Worm (Caenorhabditis elegans) whole organism, young adult: Measurements from ENCODE around the gene unc-24.

Experiments used
- B0035.1 ChIP-seq: sonication (generic microtip); optimal IDR thresholded peaks from 2 replicates; lab custom pipeline; 2016; ENCODE audit warnings: missing genetic modification characterization, mild to moderate bottlenecking, missing compliant biosample characterization, missing genotype, missing genetic modification reagents
- B0261.1 ChIP-seq: sonication (generic microtip); optimal IDR thresholded peaks from 2 replicates; lab custom pipeline; 2016; ENCODE audit warnings: mild to moderate bottlenecking, missing genetic modification characterization, moderate library complexity, missing compliant biosample characterization
- C06A6.2 ChIP-seq: fragments of 200-800 bp; sonication (Bioruptor generic); conservative IDR thresholded peaks from 2 replicates; pipeline ENCODE4 v1.3.6; 2022; ENCODE audit warnings: missing genetic modification characterization, missing compliant biosample characterization
- D2030.7 ChIP-seq: fragments of 200-800 bp; sonication (Bioruptor generic); IDR thresholded peaks from 2 replicates; pipeline ENCODE4 v1.3.6; 2022; ENCODE audit warnings: missing genetic modification reagents, missing genetic modification characterization, missing compliant biosample characterization
- F23B12.7 ChIP-seq: sonication (generic microtip); optimal IDR thresholded peaks from 2 replicates; lab custom pipeline; 2017; ENCODE audit warnings: missing genetic modification characterization, mild to moderate bottlenecking, missing compliant biosample characterization, antibody characterized with exemption, moderate library complexity; ENCODE audit not compliant: insufficient read depth
- F37B4.10 ChIP-seq: fragments of 200-800 bp; sonication (Bioruptor generic); IDR thresholded peaks from 2 replicates; pipeline ENCODE4 v1.3.6; 2022; ENCODE audit warnings: missing genetic modification characterization, missing compliant biosample characterization
- T07F8.4 ChIP-seq: sonication (generic microtip); optimal IDR thresholded peaks from 2 replicates; lab custom pipeline; 2016; ENCODE audit warnings: mild to moderate bottlenecking, missing genetic modification characterization, moderate library complexity, missing compliant biosample characterization
- Y67H2A.10 ChIP-seq: fragments of 200-800 bp; sonication (Bioruptor generic); conservative IDR thresholded peaks from 2 replicates; pipeline ENCODE4 v1.3.6; 2022; ENCODE audit warnings: missing genetic modification reagents, missing genetic modification characterization, missing compliant biosample characterization
- Y95B8A.8 ChIP-seq: fragments of 200-800 bp; sonication (Bioruptor generic); IDR thresholded peaks from 2 replicates; pipeline ENCODE4 v1.3.6; 2022; ENCODE audit warnings: missing genetic modification reagents, missing genetic modification characterization, missing compliant biosample characterization
- ZK185.1 ChIP-seq: sonication (generic microtip); optimal IDR thresholded peaks from 2 replicates; lab custom pipeline; 2016; ENCODE audit warnings: mild to moderate bottlenecking, missing genetic modification characterization, missing compliant biosample characterization; ENCODE audit not compliant: poor library complexity, severe bottlenecking
- akir-1 ChIP-seq: fragments of 200-800 bp; sonication (Bioruptor generic); optimal IDR thresholded peaks from 2 replicates; lab custom pipeline; 2018; ENCODE audit warnings: mild to moderate bottlenecking, missing genetic modification characterization, moderate library complexity, missing compliant biosample characterization
- ama-1 ChIP-seq, 3 experiments: fragments of 150-350 bp in 1 of 3; sonication (generic microtip) in 2 of 3; optimal IDR thresholded peaks; 2 replicates each; lab custom pipeline; 2014 to 2018; ENCODE audit warnings: missing biosample characterization in 2 of 3, missing genetic modification characterization in 2 of 3, missing genetic modification reagents in 2 of 3
- aptf-3 ChIP-seq: fragments of 200-800 bp; sonication (Bioruptor generic); IDR thresholded peaks from 2 replicates; pipeline ENCODE4 v1.3.6; 2022; ENCODE audit warnings: missing genetic modification characterization, missing compliant biosample characterization
- atf-7 ChIP-seq: sonication (generic microtip); optimal IDR thresholded peaks from 2 replicates; lab custom pipeline; 2017; ENCODE audit warnings: mild to moderate bottlenecking, missing genetic modification characterization, missing compliant biosample characterization
- attf-5 ChIP-seq: fragments of 200-800 bp; sonication (Bioruptor generic); optimal IDR thresholded peaks from 2 replicates; lab custom pipeline; 2018; ENCODE audit warnings: mild to moderate bottlenecking, missing genetic modification characterization, missing compliant biosample characterization
- ceh-40 ChIP-seq: fragments of 200-800 bp; sonication (Bioruptor generic); IDR thresholded peaks from 2 replicates; pipeline ENCODE4 v1.3.6; 2022; ENCODE audit warnings: missing genetic modification characterization, missing compliant biosample characterization
- chd-7 ChIP-seq: sonication (generic microtip); optimal IDR thresholded peaks from 2 replicates; lab custom pipeline; 2016; ENCODE audit warnings: mild to moderate bottlenecking, missing genetic modification characterization, moderate library complexity, missing compliant biosample characterization
- dox-1 ChIP-seq: fragments of 200-800 bp; sonication (Bioruptor generic); IDR thresholded peaks from 2 replicates; pipeline ENCODE4 v1.3.6; 2022; ENCODE audit warnings: missing genetic modification reagents, missing genetic modification characterization, missing compliant biosample characterization
- egrh-3 ChIP-seq: fragments of 200-800 bp; sonication (Bioruptor generic); IDR thresholded peaks from 2 replicates; pipeline ENCODE4 v1.3.6; 2022; ENCODE audit warnings: missing genetic modification reagents, missing genetic modification characterization, missing compliant biosample characterization
- ekl-4 ChIP-seq: fragments of 200-800 bp; sonication (Bioruptor generic); IDR thresholded peaks from 2 replicates; pipeline ENCODE4 v1.3.6; 2022; ENCODE audit warnings: missing genetic modification reagents, missing genetic modification characterization, missing compliant biosample characterization
- ets-4 ChIP-seq: fragments of 200-800 bp; sonication (Bioruptor generic); optimal IDR thresholded peaks from 2 replicates; lab custom pipeline; 2018; ENCODE audit warnings: mild to moderate bottlenecking, missing genetic modification characterization, missing compliant biosample characterization
- fkh-3 ChIP-seq: sonication (generic microtip); optimal IDR thresholded peaks from 2 replicates; lab custom pipeline; 2016; ENCODE audit warnings: mild to moderate bottlenecking, missing genetic modification characterization, missing compliant biosample characterization
- gei-17 ChIP-seq: fragments of 200-800 bp; sonication (Bioruptor generic); optimal IDR thresholded peaks from 2 replicates; lab custom pipeline; 2018; ENCODE audit warnings: mild to moderate bottlenecking, missing genetic modification characterization, missing compliant biosample characterization
- hlh-12 ChIP-seq: sonication (generic microtip); optimal IDR thresholded peaks from 2 replicates; lab custom pipeline; 2016; ENCODE audit warnings: missing genetic modification characterization, missing compliant biosample characterization
- hrde-1 ChIP-seq: sonication (generic microtip); optimal IDR thresholded peaks from 2 replicates; lab custom pipeline; 2016; ENCODE audit warnings: missing genetic modification characterization, mild to moderate bottlenecking, missing compliant biosample characterization, moderate library complexity, missing genotype, missing genetic modification reagents, borderline replicate concordance
- lag-1 ChIP-seq: fragments of 200-800 bp; sonication (Bioruptor generic); IDR thresholded peaks from 2 replicates; pipeline ENCODE4 v1.3.6; 2022; ENCODE audit warnings: missing genetic modification reagents, missing genetic modification characterization, missing compliant biosample characterization
- let-526 ChIP-seq: fragments of 200-800 bp; sonication (Bioruptor generic); IDR thresholded peaks from 2 replicates; pipeline ENCODE4 v1.3.6; 2022; ENCODE audit warnings: missing genetic modification reagents, missing genetic modification characterization, missing compliant biosample characterization
- lin-35 ChIP-seq, 3 experiments: fragments of 150-350 bp in 2 of 3; sonication (generic microtip) in 1 of 3; optimal IDR thresholded peaks; 2 replicates each; lab custom pipeline; 2014 to 2018; ENCODE audit warnings: missing biosample characterization in 3 of 3, missing genetic modification characterization in 3 of 3, missing genetic modification reagents in 3 of 3
- madf-3 ChIP-seq: fragments of 200-800 bp; sonication (Bioruptor generic); IDR thresholded peaks from 2 replicates; pipeline ENCODE4 v1.3.6; 2022; ENCODE audit warnings: missing genetic modification reagents, missing genetic modification characterization, missing compliant biosample characterization
- mxl-1 ChIP-seq: sonication (generic microtip); optimal IDR thresholded peaks from 2 replicates; lab custom pipeline; 2016; ENCODE audit warnings: missing genetic modification characterization, missing compliant biosample characterization
- nfyb-1 ChIP-seq: fragments of 200-800 bp; sonication (Bioruptor generic); IDR thresholded peaks from 2 replicates; pipeline ENCODE4 v1.3.6; 2022; ENCODE audit warnings: missing genetic modification reagents, missing genetic modification characterization, missing compliant biosample characterization
- nhr-120 ChIP-seq: fragments of 200-800 bp; sonication (Bioruptor generic); IDR thresholded peaks from 2 replicates; pipeline ENCODE4 v1.3.6; 2022; ENCODE audit warnings: missing genetic modification characterization, missing compliant biosample characterization
- nhr-90 ChIP-seq: sonication (generic microtip); optimal IDR thresholded peaks from 2 replicates; lab custom pipeline; 2016; ENCODE audit warnings: missing genotype, mild to moderate bottlenecking, missing genetic modification characterization, missing compliant biosample characterization
- pbrm-1 ChIP-seq: fragments of 200-800 bp; sonication (Bioruptor generic); IDR thresholded peaks from 2 replicates; pipeline ENCODE4 v1.3.6; 2022; ENCODE audit warnings: missing genetic modification reagents, missing genetic modification characterization, missing compliant biosample characterization
- pha-4 ChIP-seq: fragments of 150-350 bp; sonication (generic microtip); optimal IDR thresholded peaks from 2 replicates; lab custom pipeline; 2014; ENCODE audit warnings: missing biosample characterization, missing genetic modification reagents, missing genetic modification characterization
- repo-1 ChIP-seq: sonication (generic microtip); optimal IDR thresholded peaks from 2 replicates; lab custom pipeline; 2017; ENCODE audit warnings: mild to moderate bottlenecking, missing genetic modification characterization, missing compliant biosample characterization
- snpc-1.3 ChIP-seq: sonication (generic microtip); optimal IDR thresholded peaks from 2 replicates; lab custom pipeline; 2017; ENCODE audit warnings: missing genetic modification characterization, mild to moderate bottlenecking, missing compliant biosample characterization, antibody characterized with exemption, moderate library complexity, missing genotype, missing genetic modification reagents; ENCODE audit not compliant: insufficient read depth
- tbp1 ChIP-seq: fragments of 200-800 bp; sonication (Bioruptor generic); optimal IDR thresholded peaks from 2 replicates; lab custom pipeline; 2018; ENCODE audit warnings: mild to moderate bottlenecking, missing genetic modification characterization, missing compliant biosample characterization
- tbx-9 ChIP-seq: sonication (generic microtip); optimal IDR thresholded peaks from 2 replicates; lab custom pipeline; 2016; ENCODE audit warnings: borderline replicate concordance, missing genetic modification characterization, inconsistent platforms, missing compliant biosample characterization
- tlf-1 ChIP-seq: fragments of 200-800 bp; sonication (Bioruptor generic); optimal IDR thresholded peaks from 2 replicates; lab custom pipeline; 2018; ENCODE audit warnings: mild to moderate bottlenecking, missing genetic modification characterization, missing compliant biosample characterization
- zfh-2 ChIP-seq: fragments of 200-800 bp; sonication (Bioruptor generic); conservative IDR thresholded peaks from 2 replicates; pipeline ENCODE4 v1.3.6; 2022; ENCODE audit warnings: missing genetic modification reagents, missing genetic modification characterization, missing compliant biosample characterization
- ztf-18 ChIP-seq: sonication (generic microtip); optimal IDR thresholded peaks from 2 replicates; lab custom pipeline; 2016; ENCODE audit warnings: missing genotype, mild to moderate bottlenecking, missing genetic modification characterization, missing compliant biosample characterization
- ztf-25 ChIP-seq: fragments of 200-800 bp; sonication (Bioruptor generic); IDR thresholded peaks from 2 replicates; pipeline ENCODE4 v1.3.6; 2022; ENCODE audit warnings: missing genetic modification reagents, missing genetic modification characterization, missing compliant biosample characterization
- ztf-6 ChIP-seq: fragments of 200-800 bp; sonication (Bioruptor generic); IDR thresholded peaks from 2 replicates; pipeline ENCODE4 v1.3.6; 2022; ENCODE audit warnings: missing genetic modification reagents, missing genetic modification characterization, missing compliant biosample characterization

Gene unc-24

ce11 chrIV:8010521-8010920 is 30.9 kb downstream of the unc-24 start (continued):
- TF ChIP-seq B0035.1 (tag; lab: Kevin White, UChicago) (no peak), repo-1 (no peak), hrde-1 (no peak), fkh-3 (tag; lab: Kevin White, UChicago) (no peak), gei-17 (GFP tag; lab: Kevin White, UChicago) (no peak), F37B4.10 (GFP tag; lab: Robert Waterston, UW) (no peak), akir-1 (GFP tag; lab: Kevin White, UChicago) (no peak), B0261.1 (tag; lab: Kevin White, UChicago) (no peak), tbx-9 (tag; lab: Kevin White, UChicago) (no peak), Y67H2A.10 (no peak), nhr-120 (no peak), pbrm-1 (GFP tag; lab: Robert Waterston, UW) (peak; percentile 46; the same call in 1 of the 2 replicates), lin-35 (GFP tag; optimal IDR thresholded peaks at IDR 0.05; lab: Kevin White, UChicago) (no peak), F23B12.7 (tag; lab: Kevin White, UChicago) (no peak), madf-3 (0 out of 2 replicates have a peak, but pooled peaks have one; percentile 63), aptf-3 (GFP tag; lab: Robert Waterston, UW) (no peak), atf-7 (tag; lab: Kevin White, UChicago) (no peak), tbp1 (GFP tag; lab: Kevin White, UChicago) (no peak), tlf-1 (GFP tag; lab: Kevin White, UChicago) (no peak), egrh-3 (GFP tag; lab: Robert Waterston, UW) (no peak), attf-5 (no peak), zfh-2 (no peak), ztf-18 (tag; lab: Kevin White, UChicago) (no peak), ZK185.1 (no peak), ekl-4 (GFP tag; lab: Robert Waterston, UW) (peak; percentile 66; the same call in 1 of the 2 replicates), nfyb-1 (GFP tag; lab: Robert Waterston, UW) (no peak), D2030.7 (no peak), ama-1 (optimal IDR thresholded peaks at IDR 0.05; lab: Kevin White, UChicago) (no peak), ama-1 (GFP tag; optimal IDR thresholded peaks at IDR 0.05; lab: Kevin White, UChicago) (peak in 1 of 2 experiments; percentile 23), hlh-12 (tag; lab: Kevin White, UChicago) (no peak), snpc-1.3 (peak; percentile 46), chd-7 (tag; lab: Kevin White, UChicago) (no peak), C06A6.2 (no peak), mxl-1 (tag; lab: Kevin White, UChicago) (no peak), ets-4 (GFP tag; lab: Kevin White, UChicago) (no peak)

ce11 chrIV:8012330-8012729 is 32.7 kb downstream of the unc-24 start, which contains the start of gene Y42H9B.3:
Gene Y42H9B.3 (minus strand): TSS chrIV:8012430.
- no peak for TF ChIP-seq egrh-3 (GFP tag; lab: Robert Waterston, UW)
- no peak for TF ChIP-seq snpc-1.3
- TF ChIP-seq let-526 (GFP tag; lab: Robert Waterston, UW) = no peak

ce11 chrIV:8013849-8014248 is 34.2 kb downstream of the unc-24 start, which contains the start of gene C26B2.8:
Gene C26B2.8 (plus strand): TSS chrIV:8014149.
- TF ChIP-seq zfh-2 (no peak), ets-4 (GFP tag; lab: Kevin White, UChicago) (no peak), ztf-25 (GFP tag; lab: Robert Waterston, UW) (no peak), fkh-3 (tag; lab: Kevin White, UChicago) (no peak), T07F8.4 (no peak), pha-4 (no peak), ztf-18 (tag; lab: Kevin White, UChicago) (no peak), dox-1 (no peak), ztf-6 (no peak), nhr-90 (tag; lab: Kevin White, UChicago) (no peak), ceh-40 (GFP tag; lab: Robert Waterston, UW) (no peak), lag-1 (GFP tag; lab: Robert Waterston, UW) (no peak), mxl-1 (tag; lab: Kevin White, UChicago) (no peak), Y95B8A.8 (no peak)
